Worm (Caenorhabditis elegans) whole organism, midembryonic: ENCODE measurements around the gene lact-7.

Source experiments
- T22C8.4 ChIP-seq: fragments of 200-800 bp; sonication (Bioruptor generic); IDR thresholded peaks from 2 replicates; pipeline ENCODE4 v1.3.6; 2022; ENCODE audit warnings: missing genetic modification characterization, missing compliant biosample characterization
- flt-1 ChIP-seq: fragments of 200-800 bp; sonication (Bioruptor generic); IDR thresholded peaks from 2 replicates; pipeline ENCODE4 v1.3.6; 2022; ENCODE audit warnings: missing genetic modification characterization, missing compliant biosample characterization
- ref-1 ChIP-seq: fragments of 200-800 bp; sonication (Bioruptor generic); conservative IDR thresholded peaks from 2 replicates; pipeline ENCODE4 v1.3.6; 2022; ENCODE audit warnings: missing genetic modification reagents, missing genetic modification characterization, missing compliant biosample characterization
- tab-1 ChIP-seq: fragments of 200-800 bp; sonication (Bioruptor generic); IDR thresholded peaks from 2 replicates; pipeline ENCODE4 v1.3.6; 2022; ENCODE audit warnings: missing genetic modification characterization, missing compliant biosample characterization
- ztf-23 ChIP-seq: fragments of 200-800 bp; sonication (Bioruptor generic); IDR thresholded peaks from 2 replicates; pipeline ENCODE4 v1.3.6; 2022; ENCODE audit warnings: missing genetic modification reagents, missing genetic modification characterization, missing compliant biosample characterization
- ztf-29 ChIP-seq: fragments of 200-800 bp; sonication (Bioruptor generic); IDR thresholded peaks from 2 replicates; pipeline ENCODE4 v1.3.6; 2022; ENCODE audit warnings: missing genetic modification reagents, missing genetic modification characterization, missing compliant biosample characterization

ce11 chrX:11711437-11712080, 47.4 kb upstream of the lact-7 start:
- TF ChIP-seq tab-1 (GFP tag; lab: Robert Waterston, UW) (no peak), ztf-23 (GFP tag; lab: Robert Waterston, UW) (no peak), flt-1 (GFP tag; lab: Robert Waterston, UW) (no peak), ref-1 (no peak), T22C8.4 (GFP tag; lab: Robert Waterston, UW) (no peak), ztf-29 (GFP tag; lab: Robert Waterston, UW) (no peak)
